Worm (Caenorhabditis elegans) whole organism, early embryonic: ENCODE measurements around the gene ccf-1.

ENCODE experiments used
- B0310.2 ChIP-seq: sonication (generic microtip); optimal IDR thresholded peaks from 2 replicates; lab custom pipeline; 2016; ENCODE audit warnings: mild to moderate bottlenecking, missing genetic modification characterization, missing compliant biosample characterization
- F13C5.2 ChIP-seq: sonication (generic microtip); optimal IDR thresholded peaks from 2 replicates; lab custom pipeline; 2017; ENCODE audit warnings: mild to moderate bottlenecking, missing genetic modification characterization, inconsistent platforms, missing compliant biosample characterization
- aly-1 ChIP-seq: sonication (generic microtip); optimal IDR thresholded peaks from 2 replicates; lab custom pipeline; 2016; ENCODE audit warnings: missing genetic modification characterization, missing compliant biosample characterization
- ama-1 ChIP-seq: fragments of 150-350 bp; optimal IDR thresholded peaks from 2 replicates; lab custom pipeline; 2014
- ceh-13 ChIP-seq: fragments of 200-800 bp; sonication (Bioruptor generic); optimal IDR thresholded peaks from 2 replicates; lab custom pipeline; 2018; ENCODE audit warnings: mild to moderate bottlenecking, missing genetic modification characterization, missing compliant biosample characterization
- ceh-36 ChIP-seq: sonication (generic microtip); optimal IDR thresholded peaks from 2 replicates; lab custom pipeline; 2016; ENCODE audit warnings: missing genetic modification characterization, inconsistent platforms, missing compliant biosample characterization
- ets-7 ChIP-seq: sonication (generic microtip); optimal IDR thresholded peaks from 2 replicates; lab custom pipeline; 2016; ENCODE audit warnings: missing genotype, missing genetic modification characterization, missing compliant biosample characterization
- flt-1 ChIP-seq: fragments of 200-800 bp; sonication (Bioruptor generic); IDR thresholded peaks from 2 replicates; pipeline ENCODE4 v1.3.6; 2022; ENCODE audit warnings: missing genetic modification characterization, missing compliant biosample characterization
- hmbx-1 ChIP-seq: sonication (generic microtip); optimal IDR thresholded peaks from 2 replicates; lab custom pipeline; 2016; ENCODE audit warnings: mild to moderate bottlenecking, missing genetic modification characterization, missing compliant biosample characterization
- hmg-4 ChIP-seq: fragments of 200-800 bp; sonication (Bioruptor generic); optimal IDR thresholded peaks from 2 replicates; lab custom pipeline; 2018; ENCODE audit warnings: mild to moderate bottlenecking, missing genetic modification characterization, missing compliant biosample characterization
- hnd-1 ChIP-seq: sonication (generic microtip); optimal IDR thresholded peaks from 2 replicates; lab custom pipeline; 2016; ENCODE audit warnings: missing genetic modification characterization, missing compliant biosample characterization
- pes-1 ChIP-seq: fragments of 200-800 bp; sonication (Bioruptor generic); IDR thresholded peaks from 2 replicates; pipeline ENCODE4 v1.3.6; 2022; ENCODE audit warnings: missing genetic modification reagents, missing genetic modification characterization, missing compliant biosample characterization
- scrt-1 ChIP-seq: fragments of 200-800 bp; sonication (Bioruptor generic); IDR thresholded peaks from 2 replicates; pipeline ENCODE4 v1.3.6; 2022; ENCODE audit warnings: missing genetic modification characterization, missing compliant biosample characterization
- sea-1 ChIP-seq: fragments of 200-800 bp; sonication (Bioruptor generic); conservative IDR thresholded peaks from 2 replicates; pipeline ENCODE4 v1.3.6; 2022; ENCODE audit warnings: missing genetic modification characterization, missing compliant biosample characterization
- tbx-11 ChIP-seq: fragments of 200-800 bp; sonication (Bioruptor generic); IDR thresholded peaks from 2 replicates; pipeline ENCODE4 v1.3.6; 2022; ENCODE audit warnings: missing genetic modification characterization, missing compliant biosample characterization
- tbx-37 ChIP-seq: fragments of 200-800 bp; sonication (Bioruptor generic); conservative IDR thresholded peaks from 2 replicates; pipeline ENCODE4 v1.3.6; 2022; ENCODE audit warnings: missing genetic modification reagents, missing genetic modification characterization, missing compliant biosample characterization
- tra-4 ChIP-seq: sonication (generic microtip); optimal IDR thresholded peaks from 2 replicates; lab custom pipeline; 2017; ENCODE audit warnings: missing genetic modification characterization, missing compliant biosample characterization

The ccf-1 gene

ce11 chrIII:11920187-11920785, at the start of gene ccf-1, which contains the start of gene trap-4:
Gene ccf-1, minus strand, starts transcription at chrIII:11920237.
Gene trap-4, plus strand, starts transcription at chrIII:11920735.
- TF ChIP-seq flt-1 (GFP tag; lab: Robert Waterston, UW) (no peak), tbx-11 (GFP tag; lab: Robert Waterston, UW) (no peak), sea-1 (GFP tag; lab: Robert Waterston, UW) (no peak), tbx-37 (GFP tag; lab: Robert Waterston, UW) (no peak), F13C5.2 (tag; lab: Kevin White, UChicago) (no peak), ama-1 (lab: Kevin White, UChicago) (no peak), hnd-1 (tag; lab: Kevin White, UChicago) (no peak), hmg-4 (no peak), ets-7 (tag; lab: Kevin White, UChicago) (no peak), hmbx-1 (no peak), ceh-13 (GFP tag; lab: Kevin White, UChicago) (no peak), B0310.2 (no peak), ceh-36 (tag; lab: Kevin White, UChicago) (no peak), aly-1 (tag; lab: Kevin White, UChicago) (no peak)

ce11 chrIII:11960080-11960479, 40.0 kb upstream of the ccf-1 start, which contains the start of gene top-3:
Gene top-3, minus strand, starts transcription at chrIII:11960180.
- TF ChIP-seq ets-7 (tag; lab: Kevin White, UChicago) (no peak), ceh-13 (GFP tag; lab: Kevin White, UChicago) (no peak), hnd-1 (tag; lab: Kevin White, UChicago) (no peak), B0310.2 (no peak), ama-1 (lab: Kevin White, UChicago) (no peak), scrt-1 (GFP tag; lab: Robert Waterston, UW) (no peak), tra-4 (tag; lab: Kevin White, UChicago) (no peak), flt-1 (GFP tag; lab: Robert Waterston, UW) (no peak), hmg-4 (no peak), pes-1 (no peak), F13C5.2 (tag; lab: Kevin White, UChicago) (no peak)

- no peak for TF ChIP-seq ama-1 (lab: Kevin White, UChicago)
- TF ChIP-seq sea-1 (GFP tag; lab: Robert Waterston, UW), result no peak
- no peak for TF ChIP-seq tbx-37 (GFP tag; lab: Robert Waterston, UW)
- TF ChIP-seq tra-4 (tag; lab: Kevin White, UChicago), result no peak
- TF ChIP-seq aly-1 (tag; lab: Kevin White, UChicago), result no peak
- TF ChIP-seq F13C5.2 (tag; lab: Kevin White, UChicago), result no peak
Measured at ce11 chrIII:11954150-11954549, 34.1 kb upstream of the ccf-1 start.

ce11 chrIII:11951111-11951510, 31.1 kb upstream of the ccf-1 start:
- TF ChIP-seq tbx-11 (GFP tag; lab: Robert Waterston, UW), result no peak
- no peak for TF ChIP-seq ceh-13 (GFP tag; lab: Kevin White, UChicago)
- TF ChIP-seq sea-1 (GFP tag; lab: Robert Waterston, UW), result no peak
- no peak for TF ChIP-seq flt-1 (GFP tag; lab: Robert Waterston, UW)
- no peak for TF ChIP-seq tra-4 (tag; lab: Kevin White, UChicago)
- TF ChIP-seq ceh-36 (tag; lab: Kevin White, UChicago), result no peak
- no peak for TF ChIP-seq B0310.2

ce11 chrIII:11949276-11949879, 29.3 kb upstream of the ccf-1 start:
- TF ChIP-seq ceh-36 (tag; lab: Kevin White, UChicago), result no peak

- TF ChIP-seq ets-7 (tag; lab: Kevin White, UChicago), result no peak
- no peak for TF ChIP-seq ama-1 (lab: Kevin White, UChicago)
- no peak for TF ChIP-seq sea-1 (GFP tag; lab: Robert Waterston, UW)
- no peak for TF ChIP-seq aly-1 (tag; lab: Kevin White, UChicago)
- no peak for TF ChIP-seq flt-1 (GFP tag; lab: Robert Waterston, UW)
- TF ChIP-seq scrt-1 (GFP tag; lab: Robert Waterston, UW), result no peak
- TF ChIP-seq hmg-4, result no peak
- TF ChIP-seq hnd-1 (tag; lab: Kevin White, UChicago), result no peak
- no peak for TF ChIP-seq B0310.2
- TF ChIP-seq ceh-13 (GFP tag; lab: Kevin White, UChicago), result no peak
- no peak for TF ChIP-seq F13C5.2 (tag; lab: Kevin White, UChicago)
- TF ChIP-seq ceh-36 (tag; lab: Kevin White, UChicago), result no peak
- TF ChIP-seq tbx-11 (GFP tag; lab: Robert Waterston, UW), result no peak
- TF ChIP-seq hmbx-1, result no peak
Measured at ce11 chrIII:11948437-11948836, 28.4 kb upstream of the ccf-1 start.

- TF ChIP-seq hmg-4 (peak; percentile 1), hmbx-1 (no peak)
Measured at ce11 chrIII:11947527-11947926, 27.5 kb upstream of the ccf-1 start.

ce11 chrIII:11946973-11947372, 26.9 kb upstream of the ccf-1 start, which contains the start of gene Y56A3A.7:
Gene Y56A3A.7, minus strand, starts transcription at chrIII:11947019.
- TF ChIP-seq tbx-37 (GFP tag; lab: Robert Waterston, UW) (no peak), B0310.2 (no peak), ceh-13 (GFP tag; lab: Kevin White, UChicago) (no peak), F13C5.2 (tag; lab: Kevin White, UChicago) (no peak), ceh-36 (tag; lab: Kevin White, UChicago) (no peak), tra-4 (tag; lab: Kevin White, UChicago) (no peak), aly-1 (tag; lab: Kevin White, UChicago) (no peak), hmg-4 (no peak), ama-1 (lab: Kevin White, UChicago) (no peak), hmbx-1 (no peak), hnd-1 (tag; lab: Kevin White, UChicago) (no peak), sea-1 (GFP tag; lab: Robert Waterston, UW) (no peak), tbx-11 (GFP tag; lab: Robert Waterston, UW) (no peak), pes-1 (no peak), flt-1 (GFP tag; lab: Robert Waterston, UW) (no peak)
